Worm (Caenorhabditis elegans): ENCODE data around the gene T04B2.3.

ce11 chrIV:10022991-10023390 lies 24.2 kb upstream of the T04B2.3 start, which contains the start of gene F44D12.8:
- TF ChIP-seq ceh-16 (tag; optimal IDR thresholded peaks at IDR 0.05) (no peak), lin-39 (tag; optimal IDR thresholded peaks at IDR 0.05) (no peak)

Measured in whole organism, L2 larva.